Worm (Caenorhabditis elegans): ENCODE measurements around the gene swsn-7.

Gene swsn-7

DNA sequence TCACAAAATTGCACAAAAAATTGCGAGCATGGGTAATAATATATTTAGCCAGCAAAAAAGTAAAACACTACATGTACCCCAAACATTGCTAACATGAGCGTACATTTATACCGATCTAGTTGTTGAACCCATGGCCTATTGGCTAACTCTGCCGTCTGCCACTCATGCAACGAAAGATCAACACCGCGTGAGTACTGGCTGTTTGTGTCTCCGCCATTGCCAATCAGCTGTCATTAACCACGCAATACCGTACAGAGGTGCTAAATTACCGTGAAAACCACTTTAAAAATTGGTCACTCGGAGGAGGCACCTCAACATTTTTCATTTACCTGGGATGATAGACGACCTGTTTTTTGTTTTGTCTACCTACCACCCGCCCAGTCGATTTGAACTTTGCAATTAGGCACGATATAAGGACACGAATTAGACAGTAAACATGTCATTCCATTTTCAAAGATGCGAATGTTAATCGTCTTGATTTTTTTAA lies 47.8 kb upstream of the swsn-7 start, which contains the start of gene K02C4.2 (continued):
- peak; percentile 55; the same call in 1 of the 2 replicates for TF ChIP-seq C06A6.2 (GFP tag; conservative IDR thresholded peaks at IDR 0.05)
- no peak for TF ChIP-seq K11D2.4 (GFP tag; IDR thresholded peaks at IDR 0.05)
- TF ChIP-seq T07F8.4 (tag; optimal IDR thresholded peaks at IDR 0.05), result peak; percentile 77
- peak; percentile 55 for TF ChIP-seq D2030.7 (GFP tag; IDR thresholded peaks at IDR 0.05)
- TF ChIP-seq lir-1 (GFP tag; conservative IDR thresholded peaks at IDR 0.05), result no peak; the same call in 1 of the 2 replicates
- TF ChIP-seq repo-1 (tag; optimal IDR thresholded peaks at IDR 0.05), result peak; percentile 87
- TF ChIP-seq ztf-28 (GFP tag; IDR thresholded peaks at IDR 0.05), result peak; percentile 73; the same call in 1 of the 2 replicates
- TF ChIP-seq snpc-3.4 (tag; optimal IDR thresholded peaks at IDR 0.05), result peak; percentile 82
- peak; percentile 59 for TF ChIP-seq madf-10 (tag; optimal IDR thresholded peaks at IDR 0.05)
- TF ChIP-seq mes-4 (tag; optimal IDR thresholded peaks at IDR 0.05), result peak; percentile 81
- no peak for TF ChIP-seq egrh-3 (GFP tag; IDR thresholded peaks at IDR 0.05)
- TF ChIP-seq attf-3 (GFP tag; conservative IDR thresholded peaks at IDR 0.05), result no peak; the same call in 1 of the 2 replicates
- peak; percentile 95 for TF ChIP-seq lin-26 (GFP tag; IDR thresholded peaks at IDR 0.05)
- peak; percentile 56 for TF ChIP-seq ceh-79 (tag; optimal IDR thresholded peaks at IDR 0.05)
- no peak for TF ChIP-seq attf-6 (GFP tag; IDR thresholded peaks at IDR 0.05)
- peak; percentile 37 for TF ChIP-seq dpl-1 (GFP tag; optimal IDR thresholded peaks at IDR 0.05)
- peak; percentile 93 for TF ChIP-seq ceh-27 (GFP tag; optimal IDR thresholded peaks at IDR 0.05)
- TF ChIP-seq lag-1 (GFP tag; IDR thresholded peaks at IDR 0.05), result 0 out of 2 replicates have a peak, but pooled peaks have one; percentile 55
- peak; percentile 28; the same call in 1 of the 2 replicates for TF ChIP-seq F33H1.4 (GFP tag; IDR thresholded peaks at IDR 0.05)
- TF ChIP-seq F10E7.11 (tag; optimal IDR thresholded peaks at IDR 0.05), result no peak
- TF ChIP-seq hlh-26 (GFP tag; conservative IDR thresholded peaks at IDR 0.05), result no peak
- TF ChIP-seq snpc-4 (GFP tag; optimal IDR thresholded peaks at IDR 0.05), result peak; percentile 67
- peak in 3 of 4 experiments; percentile 71 to 77 (median 72) for TF ChIP-seq snpc-4 (tag; optimal IDR thresholded peaks at IDR 0.05)
- no peak for TF ChIP-seq egl-18 (GFP tag; IDR thresholded peaks at IDR 0.05)
- peak; percentile 84; the same call in 1 of the 2 replicates for TF ChIP-seq aptf-3 (GFP tag; IDR thresholded peaks at IDR 0.05)
- peak; percentile 68 for TF ChIP-seq unc-130 (GFP tag; optimal IDR thresholded peaks at IDR 0.05)
- no peak for TF ChIP-seq F22D6.2 (tag; optimal IDR thresholded peaks at IDR 0.05)
- no peak for TF ChIP-seq Y67H2A.10 (GFP tag; conservative IDR thresholded peaks at IDR 0.05)
- peak; percentile 71 for TF ChIP-seq Y53G8AR.9 (GFP tag; conservative IDR thresholded peaks at IDR 0.05)
- no peak for TF ChIP-seq lsy-27 (tag; optimal IDR thresholded peaks at IDR 0.05; ENCODE audit: borderline replicate concordance, insufficient read depth)
- TF ChIP-seq B0019.2 (GFP tag; conservative IDR thresholded peaks at IDR 0.05), result 0 out of 2 replicates have a peak, but pooled peaks have one; percentile 40
- TF ChIP-seq cebp-1 (GFP tag; IDR thresholded peaks at IDR 0.05), result 0 out of 2 replicates have a peak, but pooled peaks have one; percentile 27
- peak; percentile 71 for TF ChIP-seq cebp-1 (tag; optimal IDR thresholded peaks at IDR 0.05)
- TF ChIP-seq rec-8 (tag; optimal IDR thresholded peaks at IDR 0.05), result peak; percentile 70 to 73
- TF ChIP-seq akir-1 (GFP tag; optimal IDR thresholded peaks at IDR 0.05), result peak; percentile 25
- TF ChIP-seq ztf-25 (GFP tag; IDR thresholded peaks at IDR 0.05), result 0 out of 2 replicates have a peak, but pooled peaks have one; percentile 53
- TF ChIP-seq ztf-22 (GFP tag; optimal IDR thresholded peaks at IDR 0.05), result peak; percentile 44
- no peak for TF ChIP-seq ztf-6 (GFP tag; IDR thresholded peaks at IDR 0.05)
- TF ChIP-seq somi-1 (GFP tag; optimal IDR thresholded peaks at IDR 0.05), result peak; percentile 74
- peak; percentile 34 for TF ChIP-seq hlh-12 (tag; optimal IDR thresholded peaks at IDR 0.05)
- TF ChIP-seq tbp1 (GFP tag; optimal IDR thresholded peaks at IDR 0.05), result peak; percentile 95
- peak; percentile 67 for TF ChIP-seq B0336.3 (GFP tag; IDR thresholded peaks at IDR 0.05)
- TF ChIP-seq ceh-40 (GFP tag; IDR thresholded peaks at IDR 0.05), result peak; percentile 57; the same call in 1 of the 2 replicates
- TF ChIP-seq snpc-1.1 (tag; optimal IDR thresholded peaks at IDR 0.05; ENCODE audit: insufficient read depth), result peak; percentile 34
- peak; percentile 77 for TF ChIP-seq rcor-1 (GFP tag; IDR thresholded peaks at IDR 0.05)
- peak; percentile 61 to 72 for TF ChIP-seq let-607 (tag; optimal IDR thresholded peaks at IDR 0.05)
